Worm (Caenorhabditis elegans): ENCODE results near the gene B0336.13.

DNA sequence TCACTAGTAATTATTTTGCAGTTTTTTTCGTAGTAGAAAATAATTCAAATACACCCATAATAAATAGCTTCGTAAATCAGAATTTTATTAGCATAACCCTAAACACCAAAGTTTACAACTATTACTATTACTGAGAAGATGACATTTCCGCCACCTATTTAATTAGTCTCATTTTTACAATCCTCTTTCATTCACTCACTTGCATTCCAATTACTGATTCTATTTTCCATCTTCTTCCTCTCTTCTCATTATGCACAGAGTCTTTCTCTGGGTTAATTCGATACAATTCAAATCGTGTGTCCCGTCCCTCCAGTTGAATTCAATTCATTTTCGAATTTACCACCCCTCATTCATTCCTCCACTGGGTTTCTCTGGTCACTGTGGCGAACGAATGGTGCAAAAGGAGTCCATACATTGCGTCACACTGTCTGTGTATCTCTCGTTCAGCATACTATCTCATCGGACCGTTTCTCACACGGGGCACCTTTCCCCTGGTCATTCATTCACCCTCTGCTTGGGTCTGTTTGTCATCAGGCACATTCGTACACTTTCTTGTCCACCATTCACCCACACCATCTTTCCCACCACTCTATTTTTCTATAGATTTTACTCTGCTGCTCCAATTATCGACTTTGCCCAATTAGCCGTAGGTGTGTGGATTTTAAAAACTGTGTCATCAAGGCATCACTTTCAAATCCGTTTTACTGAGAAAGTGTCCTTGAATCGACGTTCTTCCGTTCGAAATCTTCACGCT is 26.6 kb downstream of the B0336.13 start:
- TF ChIP-seq ama-1 (optimal IDR thresholded peaks at IDR 0.05) (no peak), unc-62 (GFP tag; optimal IDR thresholded peaks at IDR 0.05 in 1 of 2) (peak in 1 of 2 experiments; percentile 65), unc-62 (tag; optimal IDR thresholded peaks at IDR 0.05) (no peak), fkh-10 (GFP tag; optimal IDR thresholded peaks at IDR 0.05) (no peak), lsy-2 (tag; optimal IDR thresholded peaks at IDR 0.05) (no peak), pha-4 (GFP tag; IDR thresholded peaks at IDR 0.05) (no peak), pha-4 (tag; optimal IDR thresholded peaks at IDR 0.05) (no peak), ztf-11 (tag; optimal IDR thresholded peaks at IDR 0.05) (no peak), egl-43 (GFP tag; IDR thresholded peaks at IDR 0.05) (no peak), lim-7 (GFP tag; IDR thresholded peaks at IDR 0.05) (no peak), zag-1 (tag; optimal IDR thresholded peaks at IDR 0.05) (no peak), skn-1 (tag; optimal IDR thresholded peaks at IDR 0.05) (no peak), ceh-82 (tag; optimal IDR thresholded peaks at IDR 0.05) (no peak)
